Worm (Caenorhabditis elegans): Measurements from ENCODE around the gene srsx-33.

DNA sequence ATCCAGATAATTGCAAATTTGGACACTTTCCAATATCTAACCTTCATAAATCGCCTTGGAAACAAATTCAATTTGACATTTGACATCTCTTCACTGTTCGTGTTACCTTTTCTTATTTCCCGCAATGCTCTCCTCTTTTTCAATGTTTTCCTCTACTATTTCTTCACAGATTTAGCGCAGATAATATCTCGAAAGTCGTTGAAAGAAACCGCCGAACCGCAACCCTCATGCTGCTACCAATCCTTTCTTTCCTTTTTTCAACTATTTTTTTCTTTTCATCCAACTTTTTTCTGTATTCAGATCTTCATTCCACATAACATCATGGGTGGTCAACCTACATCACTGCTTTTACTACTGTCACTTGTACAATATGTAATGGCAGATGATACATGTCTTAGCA, 18.0 kb downstream of the srsx-33 start, which contains the start of gene T19B10.5:
- TF ChIP-seq ets-4 (tag; optimal IDR thresholded peaks at IDR 0.05) (no peak), odd-2 (tag; optimal IDR thresholded peaks at IDR 0.05) (no peak), hlh-30 (tag; optimal IDR thresholded peaks at IDR 0.05; ENCODE audit: insufficient read depth) (no peak), pag-3 (tag; optimal IDR thresholded peaks at IDR 0.05; ENCODE audit: borderline replicate concordance) (no peak), ceh-30 (tag; optimal IDR thresholded peaks at IDR 0.05) (no peak), nhr-11 (tag; optimal IDR thresholded peaks at IDR 0.05) (no peak), tbx-2 (tag; optimal IDR thresholded peaks at IDR 0.05) (no peak), pqm-1 (tag; optimal IDR thresholded peaks at IDR 0.05) (no peak)

Data from whole organism, late embryonic.